Worm (Caenorhabditis elegans) whole organism, late embryonic: ENCODE measurements around the gene rabr-1.

ENCODE experiments used
- ama-1 ChIP-seq: fragments of 150-350 bp; optimal IDR thresholded peaks from 2 replicates; lab custom pipeline; 2014
- ceh-30 ChIP-seq: fragments of 150-350 bp; optimal IDR thresholded peaks from 2 replicates; lab custom pipeline; 2014; ENCODE audit warnings: missing biosample characterization, missing genetic modification characterization
- fkh-10 ChIP-seq: fragments of 150-350 bp; optimal IDR thresholded peaks from 2 replicates; lab custom pipeline; 2014; ENCODE audit warnings: missing biosample characterization, missing genetic modification reagents, missing genetic modification characterization
- hlh-6 ChIP-seq: sonication (generic microtip); optimal IDR thresholded peaks from 2 replicates; lab custom pipeline; 2016; ENCODE audit warnings: missing genotype, missing genetic modification characterization, missing compliant biosample characterization
- ref-2 ChIP-seq: sonication (generic microtip); optimal IDR thresholded peaks from 2 replicates; lab custom pipeline; 2016; ENCODE audit warnings: missing genetic modification characterization, missing compliant biosample characterization

DNA sequence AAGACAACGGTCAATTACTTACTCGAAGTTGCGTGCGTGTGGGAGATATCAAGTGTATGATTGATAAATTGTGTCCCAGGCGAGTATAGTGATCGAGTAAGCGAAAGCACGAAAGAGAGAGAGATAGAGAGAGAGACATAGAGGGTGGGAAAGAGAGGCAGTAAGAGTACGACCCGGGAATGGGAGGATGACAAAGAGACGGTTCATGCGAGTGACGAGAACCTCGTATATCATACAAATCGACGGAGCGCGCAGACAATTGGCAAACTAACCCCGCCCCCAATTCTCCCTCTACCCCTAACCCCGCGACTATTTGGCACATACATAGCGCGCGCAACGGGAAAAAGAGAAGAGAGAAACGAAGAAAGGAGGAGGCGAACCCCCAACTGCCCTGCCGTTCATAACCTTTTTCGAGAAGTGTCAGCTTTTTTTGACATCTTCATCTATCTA, at the start of gene rabr-1:
- TF ChIP-seq ama-1 (lab: Kevin White, UChicago) (no peak), ceh-30 (tag; lab: Kevin White, UChicago) (no peak), hlh-6 (no peak), fkh-10 (GFP tag; lab: Kevin White, UChicago) (no peak), ref-2 (no peak)
